Worm (Caenorhabditis elegans): ENCODE measurements around the gene srx-7.

The srx-7 gene

ce11 chrV:559940-560339 is at the start of gene srx-7:
Gene srx-7 (plus strand): TSS chrV:560195.
- TF ChIP-seq ztf-23 (GFP tag; IDR thresholded peaks at IDR 0.05): no peak
- no peak for TF ChIP-seq ref-1 (GFP tag; conservative IDR thresholded peaks at IDR 0.05)
- no peak for TF ChIP-seq T22C8.4 (GFP tag; IDR thresholded peaks at IDR 0.05)
- TF ChIP-seq flt-1 (GFP tag; IDR thresholded peaks at IDR 0.05): no peak
- no peak for TF ChIP-seq klf-2 (GFP tag; conservative IDR thresholded peaks at IDR 0.05)
- TF ChIP-seq ztf-29 (GFP tag; IDR thresholded peaks at IDR 0.05): no peak
- no peak for TF ChIP-seq cog-1 (tag; optimal IDR thresholded peaks at IDR 0.05)
- no peak for TF ChIP-seq tab-1 (GFP tag; IDR thresholded peaks at IDR 0.05)
- TF ChIP-seq med-1 (GFP tag; optimal IDR thresholded peaks at IDR 0.05; ENCODE audit: insufficient read depth): no peak

- TF ChIP-seq flt-1 (GFP tag; IDR thresholded peaks at IDR 0.05) (no peak), ztf-29 (GFP tag; IDR thresholded peaks at IDR 0.05) (no peak), cog-1 (tag; optimal IDR thresholded peaks at IDR 0.05) (no peak), ref-1 (GFP tag; conservative IDR thresholded peaks at IDR 0.05) (no peak), med-1 (GFP tag; optimal IDR thresholded peaks at IDR 0.05; ENCODE audit: insufficient read depth) (no peak), tab-1 (GFP tag; IDR thresholded peaks at IDR 0.05) (no peak), T22C8.4 (GFP tag; IDR thresholded peaks at IDR 0.05) (no peak), klf-2 (GFP tag; conservative IDR thresholded peaks at IDR 0.05) (no peak), ztf-23 (GFP tag; IDR thresholded peaks at IDR 0.05) (no peak)
These were observed 47.6 kb upstream of the srx-7 start, which contains the start of gene srh-37 for ce11 chrV:512420-512819. Gene srh-37 (minus strand): TSS chrV:512520.

- TF ChIP-seq ztf-29 (GFP tag; IDR thresholded peaks at IDR 0.05): no peak
- no peak for TF ChIP-seq cog-1 (tag; optimal IDR thresholded peaks at IDR 0.05)
- no peak for TF ChIP-seq tab-1 (GFP tag; IDR thresholded peaks at IDR 0.05)
- TF ChIP-seq flt-1 (GFP tag; IDR thresholded peaks at IDR 0.05): no peak
- TF ChIP-seq T22C8.4 (GFP tag; IDR thresholded peaks at IDR 0.05): no peak
- TF ChIP-seq ztf-23 (GFP tag; IDR thresholded peaks at IDR 0.05): no peak
These were observed 40.5 kb upstream of the srx-7 start, which contains the start of gene nhr-210 for ce11 chrV:519445-519844. Gene nhr-210 (minus strand): TSS chrV:519545.

ce11 chrV:521517-521916 is 38.5 kb upstream of the srx-7 start, which contains the start of gene srw-107:
Gene srw-107 (minus strand): TSS chrV:521617.
- TF ChIP-seq ref-1 (GFP tag; conservative IDR thresholded peaks at IDR 0.05) (no peak), ztf-23 (GFP tag; IDR thresholded peaks at IDR 0.05) (no peak), flt-1 (GFP tag; IDR thresholded peaks at IDR 0.05) (no peak), med-1 (GFP tag; optimal IDR thresholded peaks at IDR 0.05; ENCODE audit: insufficient read depth) (no peak), klf-2 (GFP tag; conservative IDR thresholded peaks at IDR 0.05) (no peak), cog-1 (tag; optimal IDR thresholded peaks at IDR 0.05) (no peak), T22C8.4 (GFP tag; IDR thresholded peaks at IDR 0.05) (no peak)

- TF ChIP-seq ref-1 (GFP tag; conservative IDR thresholded peaks at IDR 0.05): no peak
- TF ChIP-seq ztf-23 (GFP tag; IDR thresholded peaks at IDR 0.05): no peak
- no peak for TF ChIP-seq med-1 (GFP tag; optimal IDR thresholded peaks at IDR 0.05; ENCODE audit: insufficient read depth)
- no peak for TF ChIP-seq cog-1 (tag; optimal IDR thresholded peaks at IDR 0.05)
- TF ChIP-seq flt-1 (GFP tag; IDR thresholded peaks at IDR 0.05): no peak
- no peak for TF ChIP-seq ztf-29 (GFP tag; IDR thresholded peaks at IDR 0.05)
- TF ChIP-seq tab-1 (GFP tag; IDR thresholded peaks at IDR 0.05): no peak
- TF ChIP-seq klf-2 (GFP tag; conservative IDR thresholded peaks at IDR 0.05): no peak
- TF ChIP-seq T22C8.4 (GFP tag; IDR thresholded peaks at IDR 0.05): no peak
These were observed 35.9 kb upstream of the srx-7 start, which contains the start of gene lipl-3 for ce11 chrV:524058-524457. Gene lipl-3 (minus strand): TSS chrV:524218.

ce11 chrV:525040-525439 is 35.0 kb upstream of the srx-7 start, which contains the start of gene R11G11.16:
Gene R11G11.16 (minus strand): TSS chrV:525140.
- TF ChIP-seq T22C8.4 (GFP tag; IDR thresholded peaks at IDR 0.05): no peak
- no peak for TF ChIP-seq klf-2 (GFP tag; conservative IDR thresholded peaks at IDR 0.05)
- TF ChIP-seq med-1 (GFP tag; optimal IDR thresholded peaks at IDR 0.05; ENCODE audit: insufficient read depth): no peak
- TF ChIP-seq ztf-23 (GFP tag; IDR thresholded peaks at IDR 0.05): no peak
- no peak for TF ChIP-seq tab-1 (GFP tag; IDR thresholded peaks at IDR 0.05)
- no peak for TF ChIP-seq flt-1 (GFP tag; IDR thresholded peaks at IDR 0.05)
- TF ChIP-seq cog-1 (tag; optimal IDR thresholded peaks at IDR 0.05): no peak
- no peak for TF ChIP-seq ref-1 (GFP tag; conservative IDR thresholded peaks at IDR 0.05)
- TF ChIP-seq ztf-29 (GFP tag; IDR thresholded peaks at IDR 0.05): no peak

ce11 chrV:527602-528001 is 32.4 kb upstream of the srx-7 start, which contains the start of gene srw-108:
Gene srw-108 (plus strand): TSS chrV:527902.
- no peak for TF ChIP-seq klf-2 (GFP tag; conservative IDR thresholded peaks at IDR 0.05)
- TF ChIP-seq tab-1 (GFP tag; IDR thresholded peaks at IDR 0.05): no peak
- TF ChIP-seq ref-1 (GFP tag; conservative IDR thresholded peaks at IDR 0.05): no peak
- TF ChIP-seq med-1 (GFP tag; optimal IDR thresholded peaks at IDR 0.05; ENCODE audit: insufficient read depth): no peak
- no peak for TF ChIP-seq flt-1 (GFP tag; IDR thresholded peaks at IDR 0.05)
- no peak for TF ChIP-seq ztf-29 (GFP tag; IDR thresholded peaks at IDR 0.05)
- no peak for TF ChIP-seq T22C8.4 (GFP tag; IDR thresholded peaks at IDR 0.05)
- no peak for TF ChIP-seq cog-1 (tag; optimal IDR thresholded peaks at IDR 0.05)
- no peak for TF ChIP-seq ztf-23 (GFP tag; IDR thresholded peaks at IDR 0.05)

ce11 chrV:532046-532445 is 27.9 kb upstream of the srx-7 start, which contains the start of gene nhr-58:
Gene nhr-58 (plus strand): TSS chrV:532259.
- TF ChIP-seq flt-1 (GFP tag; IDR thresholded peaks at IDR 0.05) (no peak), ztf-29 (GFP tag; IDR thresholded peaks at IDR 0.05) (0 out of 2 replicates have a peak, but pooled peaks have one; percentile 10), cog-1 (tag; optimal IDR thresholded peaks at IDR 0.05) (peak; percentile 47), tab-1 (GFP tag; IDR thresholded peaks at IDR 0.05) (no peak)

ce11 chrV:534176-534575 is 25.8 kb upstream of the srx-7 start, which contains the start of gene nhr-132:
Gene nhr-132 (plus strand): TSS chrV:534446.
- TF ChIP-seq cog-1 (tag; optimal IDR thresholded peaks at IDR 0.05) (no peak), tab-1 (GFP tag; IDR thresholded peaks at IDR 0.05) (no peak), klf-2 (GFP tag; conservative IDR thresholded peaks at IDR 0.05) (no peak), med-1 (GFP tag; optimal IDR thresholded peaks at IDR 0.05; ENCODE audit: insufficient read depth) (no peak), ztf-29 (GFP tag; IDR thresholded peaks at IDR 0.05) (no peak)

- TF ChIP-seq ztf-23 (GFP tag; IDR thresholded peaks at IDR 0.05) (no peak), ztf-29 (GFP tag; IDR thresholded peaks at IDR 0.05) (no peak), med-1 (GFP tag; optimal IDR thresholded peaks at IDR 0.05; ENCODE audit: insufficient read depth) (no peak), klf-2 (GFP tag; conservative IDR thresholded peaks at IDR 0.05) (no peak), ref-1 (GFP tag; conservative IDR thresholded peaks at IDR 0.05) (no peak), tab-1 (GFP tag; IDR thresholded peaks at IDR 0.05) (no peak), cog-1 (tag; optimal IDR thresholded peaks at IDR 0.05) (no peak), flt-1 (GFP tag; IDR thresholded peaks at IDR 0.05) (no peak), T22C8.4 (GFP tag; IDR thresholded peaks at IDR 0.05) (no peak)
These were observed 23.4 kb upstream of the srx-7 start, which contains the start of gene C14C6.5 for ce11 chrV:536571-536970. Gene C14C6.5 (plus strand): TSS chrV:536628.
